Fruit fly (Drosophila melanogaster) whole organism, embryonic: ENCODE data around the gene CG7407.

Experiments used
- B-H1 ChIP-seq: fragments of 200-800 bp; sonication (Bioruptor generic); IDR thresholded peaks from 3 replicates; pipeline ENCODE4 v1.3.6; 2022; ENCODE audit warnings: missing biosample characterization, missing genetic modification characterization
- CG10147 ChIP-seq: fragments of 200-800 bp; sonication (Bioruptor generic); optimal IDR thresholded peaks from 2 replicates; lab custom pipeline; 2019; ENCODE audit warnings: missing biosample characterization, mild to moderate bottlenecking, missing genetic modification characterization, moderate library complexity
- CG10543 ChIP-seq: fragments of 200-800 bp; sonication (Bioruptor generic); optimal IDR thresholded peaks from 3 replicates; lab custom pipeline; 2017; ENCODE audit warnings: missing biosample characterization, mild to moderate bottlenecking, missing genetic modification characterization, moderate library complexity
- CG12769 ChIP-seq: fragments of 200-800 bp; sonication (Bioruptor generic); optimal IDR thresholded peaks from 2 replicates; lab custom pipeline; 2019; ENCODE audit warnings: missing biosample characterization, mild to moderate bottlenecking, missing genetic modification characterization, moderate library complexity
- CG13287 ChIP-seq: fragments of 200-800 bp; sonication (Bioruptor generic); IDR thresholded peaks from 2 replicates; pipeline ENCODE4 v1.3.6; 2022; ENCODE audit warnings: missing biosample characterization, missing genetic modification characterization; ENCODE audit not compliant: partially characterized antibody
- CG15479 ChIP-seq: fragments of 200-800 bp; sonication (Bioruptor generic); optimal IDR thresholded peaks from 3 replicates; lab custom pipeline; 2019; ENCODE audit warnings: missing biosample characterization, mild to moderate bottlenecking, missing genetic modification characterization, moderate library complexity
- CG15696 ChIP-seq: fragments of 200-800 bp; sonication (Bioruptor generic); optimal IDR thresholded peaks from 2 replicates; lab custom pipeline; 2019; ENCODE audit warnings: missing biosample characterization, mild to moderate bottlenecking, missing genetic modification characterization, moderate library complexity
- CG16779 ChIP-seq: fragments of 200-800 bp; sonication (Bioruptor generic); IDR thresholded peaks from 2 replicates; pipeline ENCODE4 v1.3.6; 2022; ENCODE audit warnings: missing biosample characterization, missing genetic modification characterization
- CG17328 ChIP-seq: fragments of 200-800 bp; sonication (Bioruptor generic); IDR thresholded peaks from 2 replicates; pipeline ENCODE4 v1.3.6; 2022; ENCODE audit warnings: missing biosample characterization, missing genetic modification characterization
- CG17359 ChIP-seq: fragments of 200-800 bp; sonication (Bioruptor generic); optimal IDR thresholded peaks from 3 replicates; lab custom pipeline; 2018; ENCODE audit warnings: missing biosample characterization, mild to moderate bottlenecking, missing genetic modification characterization, moderate library complexity
- CG18619 ChIP-seq: fragments of 200-800 bp; sonication (Bioruptor generic); optimal IDR thresholded peaks from 3 replicates; lab custom pipeline; 2017; ENCODE audit warnings: missing biosample characterization, mild to moderate bottlenecking, missing genetic modification characterization
- CG2120 ChIP-seq: fragments of 200-800 bp; sonication (Bioruptor generic); optimal IDR thresholded peaks from 3 replicates; lab custom pipeline; 2016; ENCODE audit warnings: missing biosample characterization, missing genetic modification characterization
- CG2199 ChIP-seq: fragments of 200-800 bp; sonication (Bioruptor generic); IDR thresholded peaks from 3 replicates; pipeline ENCODE4 v1.3.6; 2022; ENCODE audit warnings: missing biosample characterization, missing genetic modification characterization
- CG2202 ChIP-seq: fragments of 200-800 bp; sonication (Bioruptor generic); optimal IDR thresholded peaks from 2 replicates; lab custom pipeline; 2018; ENCODE audit warnings: missing biosample characterization, mild to moderate bottlenecking, missing genetic modification characterization
- CG31388 ChIP-seq: fragments of 200-800 bp; sonication (Bioruptor generic); optimal IDR thresholded peaks from 2 replicates; lab custom pipeline; 2016; ENCODE audit warnings: missing biosample characterization, missing genetic modification characterization
- CG3838 ChIP-seq: fragments of 200-800 bp; sonication (Bioruptor generic); optimal IDR thresholded peaks from 3 replicates; lab custom pipeline; 2016; ENCODE audit warnings: missing biosample characterization, missing genetic modification characterization
- CG6791 ChIP-seq: fragments of 200-800 bp; sonication (Bioruptor generic); IDR thresholded peaks from 3 replicates; pipeline ENCODE4 v1.3.6; 2022; ENCODE audit warnings: missing biosample characterization, missing genetic modification characterization; ENCODE audit not compliant: partially characterized antibody
- CG7839 ChIP-seq: fragments of 200-800 bp; sonication (Bioruptor generic); optimal IDR thresholded peaks from 3 replicates; lab custom pipeline; 2018; ENCODE audit warnings: missing biosample characterization, mild to moderate bottlenecking, missing genetic modification characterization, moderate library complexity
- CG9437 ChIP-seq: fragments of 200-800 bp; sonication (Bioruptor generic); optimal IDR thresholded peaks from 2 replicates; lab custom pipeline; 2018; ENCODE audit warnings: missing biosample characterization, mild to moderate bottlenecking, missing genetic modification characterization
- CTCF ChIP-seq: fragments of 200-800 bp; sonication (Bioruptor generic); optimal IDR thresholded peaks from 2 replicates; lab custom pipeline; 2017; ENCODE audit warnings: missing biosample characterization, mild to moderate bottlenecking, missing genetic modification characterization, moderate library complexity
- Dad ChIP-seq: fragments of 200-800 bp; sonication (Bioruptor generic); optimal IDR thresholded peaks from 3 replicates; lab custom pipeline; 2016; ENCODE audit warnings: missing biosample characterization, missing genetic modification characterization
- HLHmδ ChIP-seq: fragments of 200-800 bp; sonication (Bioruptor generic); optimal IDR thresholded peaks from 2 replicates; lab custom pipeline; 2018; ENCODE audit warnings: missing biosample characterization, mild to moderate bottlenecking, missing genetic modification characterization, moderate library complexity
- Med ChIP-seq: fragments of 200-800 bp; sonication (Bioruptor generic); peaks from one replicate; lab custom pipeline; 2016; ENCODE audit warnings: missing biosample characterization, missing genetic modification characterization, mild to moderate bottlenecking, inconsistent platforms, moderate library complexity
- ash1 ChIP-seq: fragments of 200-800 bp; sonication (Bioruptor generic); optimal IDR thresholded peaks from 2 replicates; lab custom pipeline; 2018; ENCODE audit warnings: missing biosample characterization, mild to moderate bottlenecking, missing genetic modification characterization
- btn ChIP-seq: fragments of 200-800 bp; sonication (Bioruptor generic); optimal IDR thresholded peaks from 2 replicates; lab custom pipeline; 2016; ENCODE audit warnings: missing biosample characterization, missing genetic modification characterization
- chinmo ChIP-seq: fragments of 200-800 bp; sonication (Bioruptor generic); IDR thresholded peaks from 4 replicates; pipeline ENCODE4 v1.3.6; 2022; ENCODE audit warnings: missing biosample characterization, missing genetic modification characterization; ENCODE audit not compliant: partially characterized antibody
- corto ChIP-seq: fragments of 200-800 bp; sonication (Bioruptor generic); optimal IDR thresholded peaks from 2 replicates; lab custom pipeline; 2016; ENCODE audit warnings: missing biosample characterization, mild to moderate bottlenecking, missing genetic modification characterization, moderate library complexity
- danr ChIP-seq: fragments of 200-800 bp; sonication (Bioruptor generic); IDR thresholded peaks from 2 replicates; pipeline ENCODE4 v1.3.6; 2022; ENCODE audit warnings: missing biosample characterization, missing genetic modification characterization
- dati ChIP-seq: fragments of 200-800 bp; sonication (Bioruptor generic); IDR thresholded peaks from 2 replicates; pipeline ENCODE4 v1.3.6; 2022; ENCODE audit warnings: missing biosample characterization, missing genetic modification characterization
- dpn ChIP-seq, 2 experiments: fragments of 200-800 bp; sonication (Bioruptor generic); optimal IDR thresholded peaks; 3 replicates each; lab custom pipeline; 2016; ENCODE audit warnings: missing biosample characterization in 2 of 2, missing genetic modification characterization in 2 of 2
- fd102C ChIP-seq: fragments of 200-800 bp; sonication (Bioruptor generic); optimal IDR thresholded peaks from 2 replicates; lab custom pipeline; 2018; ENCODE audit warnings: missing biosample characterization, mild to moderate bottlenecking, missing genetic modification characterization, moderate library complexity
- ftz-f1 ChIP-seq: fragments of 200-800 bp; sonication (Bioruptor generic); optimal IDR thresholded peaks from 2 replicates; lab custom pipeline; 2016; ENCODE audit warnings: missing biosample characterization, missing genetic modification characterization
- insv ChIP-seq, 2 experiments: fragments of 200-800 bp; sonication (Bioruptor generic); optimal IDR thresholded peaks; 3 replicates each; lab custom pipeline; 2016 to 2018; ENCODE audit warnings: missing biosample characterization in 2 of 2, missing genetic modification characterization in 2 of 2
- jing ChIP-seq: fragments of 200-800 bp; sonication (Bioruptor generic); optimal IDR thresholded peaks from 2 replicates; lab custom pipeline; 2018; ENCODE audit warnings: missing biosample characterization, mild to moderate bottlenecking, missing genetic modification characterization
- kah ChIP-seq: fragments of 200-800 bp; sonication (Bioruptor generic); optimal IDR thresholded peaks from 2 replicates; lab custom pipeline; 2018; ENCODE audit warnings: missing biosample characterization, mild to moderate bottlenecking, missing genetic modification characterization
- ken ChIP-seq: fragments of 200-800 bp; sonication (Bioruptor generic); IDR thresholded peaks from 3 replicates; pipeline ENCODE4 v1.3.6; 2022; ENCODE audit warnings: missing biosample characterization, missing genetic modification characterization
- klu ChIP-seq: fragments of 200-800 bp; sonication (Bioruptor generic); IDR thresholded peaks from 2 replicates; pipeline ENCODE4 v1.3.6; 2022; ENCODE audit warnings: missing biosample characterization, missing genetic modification characterization
- pita ChIP-seq: fragments of 200-800 bp; sonication (Bioruptor generic); optimal IDR thresholded peaks from 2 replicates; lab custom pipeline; 2017; ENCODE audit warnings: missing biosample characterization, mild to moderate bottlenecking, missing genetic modification characterization
- repo ChIP-seq: fragments of 200-800 bp; sonication (Bioruptor generic); optimal IDR thresholded peaks from 2 replicates; lab custom pipeline; 2016; ENCODE audit warnings: missing biosample characterization, missing genetic modification characterization
- sc ChIP-seq, 3 experiments: fragments of >200 bp in 2 of 3; fragments of 200-800 bp in 1 of 3; sonication (Bioruptor generic) in 1 of 3; optimal IDR thresholded peaks; 2 replicates in 2 of 3; 3 replicates in 1 of 3; lab custom pipeline; 2017; ENCODE audit warnings: mild to moderate bottlenecking in 1 of 3, missing biosample characterization in 1 of 3, missing genetic modification characterization in 1 of 3, missing genetic modification reagents in 1 of 3
- scrt ChIP-seq: fragments of 200-800 bp; sonication (Bioruptor generic); optimal IDR thresholded peaks from 2 replicates; lab custom pipeline; 2018; ENCODE audit warnings: missing biosample characterization, mild to moderate bottlenecking, missing genetic modification characterization, moderate library complexity
- stc ChIP-seq: fragments of 200-800 bp; sonication (Bioruptor generic); IDR thresholded peaks from 2 replicates; pipeline ENCODE4 v1.3.6; 2022; ENCODE audit warnings: missing biosample characterization, missing genetic modification characterization
- tap ChIP-seq: fragments of 200-800 bp; optimal IDR thresholded peaks from 3 replicates; lab custom pipeline; 2019; ENCODE audit warnings: missing biosample characterization, mild to moderate bottlenecking, missing genetic modification characterization, moderate library complexity
- tup ChIP-seq: fragments of 200-800 bp; sonication (Bioruptor generic); optimal IDR thresholded peaks from 2 replicates; lab custom pipeline; 2016; ENCODE audit warnings: missing biosample characterization, mild to moderate bottlenecking, missing genetic modification characterization, moderate library complexity
- unpg ChIP-seq: fragments of 200-800 bp; sonication (Bioruptor generic); optimal IDR thresholded peaks from 3 replicates; lab custom pipeline; 2018; ENCODE audit warnings: missing biosample characterization, mild to moderate bottlenecking, missing genetic modification characterization, moderate library complexity
- zen2 ChIP-seq: fragments of 200-800 bp; sonication (Bioruptor generic); IDR thresholded peaks from 3 replicates; pipeline ENCODE4 v1.3.6; 2022; ENCODE audit warnings: missing biosample characterization, missing genetic modification characterization; ENCODE audit not compliant: partially characterized antibody
- zf30C ChIP-seq: fragments of 200-800 bp; sonication (Bioruptor generic); optimal IDR thresholded peaks from 3 replicates; lab custom pipeline; 2018; ENCODE audit warnings: missing biosample characterization, mild to moderate bottlenecking, missing genetic modification characterization

Gene CG7407

dm6 chr3L:21839720-21840641 lies 16.7 kb downstream of the CG7407 start (continued):
- TF ChIP-seq scrt (peak; percentile 85), stc (peak; percentile 92), unpg (GFP tag; lab: Kevin White, UChicago) (peak; percentile 93), klu (GFP tag; lab: Robert Waterston, UW) (peak; percentile 78), dati (GFP tag; lab: Robert Waterston, UW) (peak; percentile 61; the same call in 1 of the 2 replicates), ken (peak; percentile 89), B-H1 (GFP tag; lab: Robert Waterston, UW) (peak; percentile 89), CG7839 (peak; percentile 95), CG17359 (tag; lab: Kevin White, UChicago) (peak; percentile 91), CG10147 (GFP tag; lab: Kevin White, UChicago) (peak; percentile 92), tup (GFP tag; lab: Kevin White, UChicago) (peak; percentile 85), CG15696 (tag; lab: Kevin White, UChicago) (peak; percentile 68), Dad (peak; percentile 90), CG12769 (tag; lab: Kevin White, UChicago) (peak; percentile 88), CTCF (peak; percentile 63), corto (GFP tag; lab: Kevin White, UChicago) (peak; percentile 86), CG15479 (GFP tag; lab: Kevin White, UChicago) (no peak), CG31388 (GFP tag; lab: Kevin White, UChicago) (peak; percentile 83), CG6791 (no peak), CG18619 (peak; percentile 93), pita (GFP tag; lab: Kevin White, UChicago) (no peak), CG16779 (GFP tag; lab: Robert Waterston, UW) (peak; percentile 66; the same call in 1 of the 2 replicates), chinmo (GFP tag; lab: Robert Waterston, UW) (peak; percentile 80; the same call in 2 of the 4 replicates), Med (GFP tag; lab: Kevin White, UChicago) (peak; percentile 99), insv (GFP tag; optimal IDR thresholded peaks at IDR 0.05; lab: Kevin White, UChicago) (peak; percentile 56 to 58), CG17328 (GFP tag; lab: Robert Waterston, UW) (peak; percentile 86), sc (optimal IDR thresholded peaks at IDR 0.05; lab: Kevin White, UChicago) (no peak), sc (GFP tag; optimal IDR thresholded peaks at IDR 0.05; lab: Kevin White, UChicago) (peak; percentile 89), CG10543 (GFP tag; lab: Kevin White, UChicago) (peak; percentile 94), ftz-f1 (GFP tag; lab: Kevin White, UChicago) (peak; percentile 63), zen2 (GFP tag; lab: Robert Waterston, UW) (no peak), CG13287 (peak; percentile 49), btn (peak; percentile 90), HLHmδ (no peak), fd102C (GFP tag; lab: Kevin White, UChicago) (no peak), CG2202 (tag; lab: Kevin White, UChicago) (peak; percentile 84), danr (peak; percentile 86), ash1 (GFP tag; lab: Kevin White, UChicago) (peak; percentile 59), CG2120 (GFP tag; lab: Kevin White, UChicago) (peak; percentile 94), repo (GFP tag; lab: Kevin White, UChicago) (peak; percentile 85), CG3838 (GFP tag; lab: Kevin White, UChicago) (peak; percentile 80), CG2199 (GFP tag; lab: Robert Waterston, UW) (0 out of 3 replicates have a peak, but pooled peaks have one; percentile 50), kah (GFP tag; lab: Kevin White, UChicago) (peak; percentile 85), CG9437 (GFP tag; lab: Kevin White, UChicago) (peak; percentile 92), tap (tag; lab: Kevin White, UChicago) (peak; percentile 87), jing (GFP tag; lab: Kevin White, UChicago) (peak; percentile 86), dpn (GFP tag; optimal IDR thresholded peaks at IDR 0.05; lab: Kevin White, UChicago) (peak; percentile 92 to 96), zf30C (GFP tag; lab: Kevin White, UChicago) (no peak)
